Fruit fly (Drosophila melanogaster): Measurements from ENCODE around the gene CG4669.

Gene CG4669

dm6 chr3L:5243236-5243635 is 9.0 kb downstream of the CG4669 start (continued):
- no peak for TF ChIP-seq Hand (GFP tag; optimal IDR thresholded peaks at IDR 0.05)
- TF ChIP-seq CG32772 (GFP tag; IDR thresholded peaks at IDR 0.05): peak; percentile 65
- no peak for TF ChIP-seq bbx (GFP tag; IDR thresholded peaks at IDR 0.05; ENCODE audit: partially characterized antibody)
- no peak for TF ChIP-seq psq (GFP tag; optimal IDR thresholded peaks at IDR 0.05)
- TF ChIP-seq CG13424 (tag; optimal IDR thresholded peaks at IDR 0.05): peak; percentile 52
- TF ChIP-seq slp2 (GFP tag; optimal IDR thresholded peaks at IDR 0.05): no peak
- TF ChIP-seq Tbp (GFP tag; optimal IDR thresholded peaks at IDR 0.05): no peak
- no peak for TF ChIP-seq CG3281 (GFP tag; optimal IDR thresholded peaks at IDR 0.05)
- no peak for TF ChIP-seq CG18476 (GFP tag; optimal IDR thresholded peaks at IDR 0.05)
- TF ChIP-seq CG15073 (GFP tag; optimal IDR thresholded peaks at IDR 0.05): no peak
- TF ChIP-seq dimm (GFP tag; IDR thresholded peaks at IDR 0.05): 0 out of 2 replicates have a peak, but pooled peaks have one; percentile 45
- no peak for TF ChIP-seq CG8290 (GFP tag; optimal IDR thresholded peaks at IDR 0.05)
- TF ChIP-seq CG8290 (tag; optimal IDR thresholded peaks at IDR 0.05): no peak
- TF ChIP-seq Dref (GFP tag; IDR thresholded peaks at IDR 0.05): no peak
- TF ChIP-seq CG2120 (GFP tag; optimal IDR thresholded peaks at IDR 0.05): no peak
- no peak for TF ChIP-seq luna (GFP tag; optimal IDR thresholded peaks at IDR 0.05)
- no peak for TF ChIP-seq pros (GFP tag; optimal IDR thresholded peaks at IDR 0.05)
- 0 out of 2 replicates have a peak, but pooled peaks have one; percentile 27 for TF ChIP-seq CG11696 (GFP tag; IDR thresholded peaks at IDR 0.05)
- TF ChIP-seq prd (optimal IDR thresholded peaks at IDR 0.05): no peak
- TF ChIP-seq prd (GFP tag; IDR thresholded peaks at IDR 0.05): peak; percentile 72; the same call in 2 of the 3 replicates
- TF ChIP-seq MESR4 (GFP tag; optimal IDR thresholded peaks at IDR 0.05): no peak
- TF ChIP-seq CG6272 (GFP tag; IDR thresholded peaks at IDR 0.05): peak; percentile 48
- TF ChIP-seq Hey (tag; optimal IDR thresholded peaks at IDR 0.05): no peak

- no peak for TF ChIP-seq Oaz (GFP tag; IDR thresholded peaks at IDR 0.05)
- no peak for TF ChIP-seq pan (optimal IDR thresholded peaks at IDR 0.05)
- TF ChIP-seq pan (GFP tag; optimal IDR thresholded peaks at IDR 0.05 in 1 of 2, IDR thresholded peaks at IDR 0.05 in 1 of 2): no peak
- no peak for TF ChIP-seq Elba2 (GFP tag; optimal IDR thresholded peaks at IDR 0.05)
- no peak for TF ChIP-seq CG10274 (GFP tag; optimal IDR thresholded peaks at IDR 0.05)
- TF ChIP-seq CG8944 (GFP tag; optimal IDR thresholded peaks at IDR 0.05): no peak
- no peak for TF ChIP-seq Hand (GFP tag; optimal IDR thresholded peaks at IDR 0.05)
- peak; percentile 15; the same call in 1 of the 2 replicates for TF ChIP-seq CG31441 (GFP tag; IDR thresholded peaks at IDR 0.05)
- no peak for TF ChIP-seq CG15479 (GFP tag; optimal IDR thresholded peaks at IDR 0.05)
- TF ChIP-seq CG1602 (GFP tag; optimal IDR thresholded peaks at IDR 0.05): no peak
- TF ChIP-seq CG16813 (GFP tag; IDR thresholded peaks at IDR 0.05; ENCODE audit: partially characterized antibody): no peak
- no peak for TF ChIP-seq pho (GFP tag; optimal IDR thresholded peaks at IDR 0.05)
- no peak for TF ChIP-seq Meics (GFP tag; optimal IDR thresholded peaks at IDR 0.05)
- TF ChIP-seq wor (GFP tag; IDR thresholded peaks at IDR 0.05): no peak
- no peak for TF ChIP-seq bcd (GFP tag; optimal IDR thresholded peaks at IDR 0.05)
- 0 out of 2 replicates have a peak, but pooled peaks have one; percentile 24 for TF ChIP-seq E2f1 (GFP tag; IDR thresholded peaks at IDR 0.05)
- TF ChIP-seq CG12659 (GFP tag; optimal IDR thresholded peaks at IDR 0.05): no peak
- TF ChIP-seq CG13894 (tag; optimal IDR thresholded peaks at IDR 0.05): no peak
- TF ChIP-seq CG6765 (GFP tag; optimal IDR thresholded peaks at IDR 0.05): no peak
- peak; percentile 11 for TF ChIP-seq gem (tag; optimal IDR thresholded peaks at IDR 0.05)
- no peak for TF ChIP-seq cwo (GFP tag; optimal IDR thresholded peaks at IDR 0.05)
- no peak for TF ChIP-seq CG6175 (GFP tag; IDR thresholded peaks at IDR 0.05)
- TF ChIP-seq HmgZ (tag; optimal IDR thresholded peaks at IDR 0.05): no peak
- TF ChIP-seq psq (GFP tag; optimal IDR thresholded peaks at IDR 0.05): no peak
- TF ChIP-seq CG4360 (GFP tag; IDR thresholded peaks at IDR 0.05): no peak
- TF ChIP-seq lilli (GFP tag; optimal IDR thresholded peaks at IDR 0.05): no peak
- peak; percentile 21 for TF ChIP-seq fd96Cb (tag; optimal IDR thresholded peaks at IDR 0.05)
- no peak for TF ChIP-seq Optix (GFP tag; IDR thresholded peaks at IDR 0.05)
- no peak for TF ChIP-seq CG17359 (tag; optimal IDR thresholded peaks at IDR 0.05)
- no peak for TF ChIP-seq Bgb (GFP tag; IDR thresholded peaks at IDR 0.05; ENCODE audit: partially characterized antibody)
Observed at dm6 chr3L:5246747-5247454, 12.6 kb downstream of the CG4669 start.

All from whole organism, embryonic.